Worm (Caenorhabditis elegans) whole organism, L4 larva: ENCODE data around the gene T10F2.2.
A peak's percentile ranks its signal among the peaks of the same experiment; 100 is the strongest.

ENCODE experiments used
- Y105C5A.15 ChIP-seq: fragments of 200-800 bp; sonication (Bioruptor generic); IDR thresholded peaks from 2 replicates; pipeline ENCODE4 v1.3.6; 2022; ENCODE audit warnings: missing genetic modification characterization, missing compliant biosample characterization
- Y75B8A.6 ChIP-seq: fragments of 200-800 bp; sonication (Bioruptor generic); IDR thresholded peaks from 2 replicates; pipeline ENCODE4 v1.3.6; 2022; ENCODE audit warnings: missing genetic modification reagents, missing genetic modification characterization, missing compliant biosample characterization
- ZK337.2 ChIP-seq: fragments of 200-800 bp; sonication (Bioruptor generic); IDR thresholded peaks from 2 replicates; pipeline ENCODE4 v1.3.6; 2022; ENCODE audit warnings: missing genetic modification reagents, missing genetic modification characterization, missing compliant biosample characterization
- ZK546.5 ChIP-seq, 2 experiments: sonication (generic microtip); optimal IDR thresholded peaks; 2 replicates each; lab custom pipeline; 2017; ENCODE audit warnings: missing biosample characterization in 2 of 2, missing genetic modification characterization in 2 of 2
- gei-8 ChIP-seq: fragments of 200-800 bp; sonication (Bioruptor generic); optimal IDR thresholded peaks from 2 replicates; lab custom pipeline; 2018; ENCODE audit warnings: mild to moderate bottlenecking, missing genetic modification characterization, missing compliant biosample characterization
- lin-13 ChIP-seq: fragments of 150-350 bp; optimal IDR thresholded peaks from 2 replicates; lab custom pipeline; 2014; ENCODE audit warnings: missing biosample characterization, missing genetic modification reagents, missing genetic modification characterization
- nhr-10 ChIP-seq: fragments of 150-350 bp; optimal IDR thresholded peaks from 2 replicates; lab custom pipeline; 2014; ENCODE audit warnings: missing biosample characterization, missing genetic modification characterization
- nhr-28 ChIP-seq: fragments of 150-350 bp; optimal IDR thresholded peaks from 2 replicates; lab custom pipeline; 2014; ENCODE audit warnings: missing biosample characterization, missing genetic modification characterization
- pha-4 ChIP-seq, 2 experiments: fragments of 150-350 bp in 1 of 2; fragments of 200-800 bp in 1 of 2; sonication (Bioruptor generic) in 1 of 2; IDR thresholded peaks in 1 of 2; optimal IDR thresholded peaks in 1 of 2; 2 replicates each; pipeline versions ENCODE4 v1.3.6 to Lab custom; 2014 to 2022; ENCODE audit warnings: missing genetic modification characterization in 2 of 2, missing genetic modification reagents in 2 of 2, missing biosample characterization in 1 of 2, missing compliant biosample characterization in 1 of 2
- sdz-12 ChIP-seq: fragments of 200-800 bp; sonication (Bioruptor generic); optimal IDR thresholded peaks from 2 replicates; lab custom pipeline; 2018; ENCODE audit warnings: mild to moderate bottlenecking, missing genetic modification characterization, missing compliant biosample characterization
- snpc-4 ChIP-seq: fragments of 150-350 bp; optimal IDR thresholded peaks from 2 replicates; lab custom pipeline; 2014; ENCODE audit warnings: missing biosample characterization, missing genetic modification characterization
- unc-62 ChIP-seq, 3 experiments: fragments of 150-350 bp in 1 of 3; sonication (generic microtip); optimal IDR thresholded peaks in 2 of 3; peaks in 1 of 3; 1 replicate in 1 of 3; 2 replicates in 2 of 3; lab custom pipeline; 2014 to 2017; ENCODE audit warnings: missing biosample characterization in 3 of 3, missing genetic modification characterization in 3 of 3, missing genetic modification reagents in 3 of 3, missing genotype in 1 of 3

DNA sequence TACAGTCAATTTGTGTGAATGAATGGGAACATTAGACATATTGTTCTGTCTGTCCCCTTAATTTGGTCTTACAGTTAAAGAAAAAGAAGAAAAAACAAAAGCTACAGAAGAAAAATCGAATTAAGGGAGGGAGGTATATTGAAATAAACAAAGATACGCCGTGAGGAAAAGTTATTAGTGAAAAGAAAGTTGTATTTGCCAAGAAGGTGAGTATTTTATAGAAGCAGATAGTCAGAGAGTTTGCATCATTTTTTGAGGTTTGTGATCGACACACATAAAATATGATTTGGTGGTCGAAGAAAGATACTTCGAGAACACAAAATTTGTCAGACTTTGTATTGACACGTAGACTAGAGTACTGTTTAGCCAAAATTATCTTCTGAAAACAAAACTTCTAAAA lies 35.2 kb upstream of the T10F2.2 start:
- no peak for TF ChIP-seq sdz-12 (GFP tag; lab: Kevin White, UChicago)
- TF ChIP-seq lin-13 (GFP tag; lab: Kevin White, UChicago), result no peak
- no peak for TF ChIP-seq snpc-4 (tag; lab: Kevin White, UChicago)
- TF ChIP-seq unc-62 (GFP tag; optimal IDR thresholded peaks at IDR 0.05 in 1 of 2; lab: Kevin White, UChicago), result peak in 1 of 2 experiments; percentile 38
- no peak for TF ChIP-seq unc-62 (tag; optimal IDR thresholded peaks at IDR 0.05; lab: Kevin White, UChicago)
- peak; percentile 96 for TF ChIP-seq nhr-28 (tag; lab: Kevin White, UChicago)
- TF ChIP-seq pha-4 (GFP tag; IDR thresholded peaks at IDR 0.05; lab: Robert Waterston, UW), result no peak
- TF ChIP-seq pha-4 (tag; optimal IDR thresholded peaks at IDR 0.05; lab: Kevin White, UChicago), result no peak
- no peak for TF ChIP-seq nhr-10 (tag; lab: Kevin White, UChicago)
- TF ChIP-seq gei-8, result no peak
- TF ChIP-seq ZK546.5 (tag; optimal IDR thresholded peaks at IDR 0.05; lab: Kevin White, UChicago), result no peak
- no peak for TF ChIP-seq Y75B8A.6 (GFP tag; lab: Robert Waterston, UW)
- TF ChIP-seq Y105C5A.15, result no peak
- TF ChIP-seq ZK337.2, result no peak
